Worm (Caenorhabditis elegans) whole organism, young adult: Measurements from ENCODE around the gene grl-17.
A peak's percentile ranks its signal among the peaks of the same experiment; 100 is the strongest.

Experiments
- B0019.2 ChIP-seq: fragments of 200-800 bp; sonication (Bioruptor generic); conservative IDR thresholded peaks from 2 replicates; pipeline ENCODE4 v1.3.6; 2022; ENCODE audit warnings: missing genetic modification reagents, missing genetic modification characterization, missing compliant biosample characterization
- B0336.3 ChIP-seq: fragments of 200-800 bp; sonication (Bioruptor generic); IDR thresholded peaks from 2 replicates; pipeline ENCODE4 v1.3.6; 2022; ENCODE audit warnings: missing genetic modification characterization, missing compliant biosample characterization
- C06A6.2 ChIP-seq: fragments of 200-800 bp; sonication (Bioruptor generic); conservative IDR thresholded peaks from 2 replicates; pipeline ENCODE4 v1.3.6; 2022; ENCODE audit warnings: missing genetic modification characterization, missing compliant biosample characterization
- F22D6.2 ChIP-seq: sonication (generic microtip); optimal IDR thresholded peaks from 2 replicates; lab custom pipeline; 2016; ENCODE audit warnings: mild to moderate bottlenecking, missing genetic modification characterization, missing compliant biosample characterization
- F39B2.1 ChIP-seq: fragments of 200-800 bp; sonication (Bioruptor generic); IDR thresholded peaks from 2 replicates; pipeline ENCODE4 v1.3.6; 2022; ENCODE audit warnings: missing genetic modification reagents, missing genetic modification characterization, missing compliant biosample characterization
- F57A8.1 ChIP-seq: fragments of 200-800 bp; sonication (Bioruptor generic); optimal IDR thresholded peaks from 2 replicates; lab custom pipeline; 2018; ENCODE audit warnings: mild to moderate bottlenecking, missing genetic modification characterization, moderate library complexity, missing compliant biosample characterization
- K11D2.4 ChIP-seq: fragments of 200-800 bp; sonication (Bioruptor generic); IDR thresholded peaks from 2 replicates; pipeline ENCODE4 v1.3.6; 2022; ENCODE audit warnings: missing genetic modification reagents, missing genetic modification characterization, missing compliant biosample characterization
- K12H6.12 ChIP-seq: fragments of 200-800 bp; sonication (Bioruptor generic); optimal IDR thresholded peaks from 2 replicates; lab custom pipeline; 2018; ENCODE audit warnings: mild to moderate bottlenecking, missing genetic modification characterization, missing compliant biosample characterization
- Y53G8AR.9 ChIP-seq: fragments of 200-800 bp; sonication (Bioruptor generic); conservative IDR thresholded peaks from 2 replicates; pipeline ENCODE4 v1.3.6; 2022; ENCODE audit warnings: missing genetic modification reagents, missing genetic modification characterization, missing compliant biosample characterization
- Y56A3A.18 ChIP-seq: fragments of 200-800 bp; sonication (Bioruptor generic); IDR thresholded peaks from 2 replicates; pipeline ENCODE4 v1.3.6; 2022; ENCODE audit warnings: missing genetic modification reagents, missing genetic modification characterization, missing compliant biosample characterization
- Y79H2A.3 ChIP-seq: fragments of 200-800 bp; sonication (Bioruptor generic); conservative IDR thresholded peaks from 2 replicates; pipeline ENCODE4 v1.3.6; 2022; ENCODE audit warnings: missing genetic modification reagents, missing genetic modification characterization, missing compliant biosample characterization
- Y95B8A.8 ChIP-seq: fragments of 200-800 bp; sonication (Bioruptor generic); IDR thresholded peaks from 2 replicates; pipeline ENCODE4 v1.3.6; 2022; ENCODE audit warnings: missing genetic modification reagents, missing genetic modification characterization, missing compliant biosample characterization
- ZK185.1 ChIP-seq: sonication (generic microtip); optimal IDR thresholded peaks from 2 replicates; lab custom pipeline; 2016; ENCODE audit warnings: mild to moderate bottlenecking, missing genetic modification characterization, missing compliant biosample characterization; ENCODE audit not compliant: poor library complexity, severe bottlenecking
- ama-1 ChIP-seq, 3 experiments: fragments of 150-350 bp in 1 of 3; sonication (generic microtip) in 2 of 3; optimal IDR thresholded peaks; 2 replicates each; lab custom pipeline; 2014 to 2018; ENCODE audit warnings: missing biosample characterization in 2 of 3, missing genetic modification characterization in 2 of 3, missing genetic modification reagents in 2 of 3
- aptf-3 ChIP-seq: fragments of 200-800 bp; sonication (Bioruptor generic); IDR thresholded peaks from 2 replicates; pipeline ENCODE4 v1.3.6; 2022; ENCODE audit warnings: missing genetic modification characterization, missing compliant biosample characterization
- bed-2 ChIP-seq: fragments of 200-800 bp; sonication (Bioruptor generic); IDR thresholded peaks from 2 replicates; pipeline ENCODE4 v1.3.6; 2022; ENCODE audit warnings: missing genetic modification reagents, missing genetic modification characterization, missing compliant biosample characterization
- cebp-1 ChIP-seq, 2 experiments: fragments of 200-800 bp in 1 of 2; sonication (Bioruptor generic) in 1 of 2; sonication (generic microtip) in 1 of 2; IDR thresholded peaks in 1 of 2; optimal IDR thresholded peaks in 1 of 2; 2 replicates each; pipeline versions ENCODE4 v1.3.6 to Lab custom; 2017 to 2022; ENCODE audit warnings: missing compliant biosample characterization in 2 of 2, missing genetic modification characterization in 2 of 2, mild to moderate bottlenecking in 1 of 2, missing genetic modification reagents in 1 of 2, moderate library complexity in 1 of 2
- cebp-2 ChIP-seq: fragments of 200-800 bp; sonication (Bioruptor generic); IDR thresholded peaks from 2 replicates; pipeline ENCODE4 v1.3.6; 2022; ENCODE audit warnings: missing genetic modification characterization, missing compliant biosample characterization
- ceh-100 ChIP-seq: fragments of 200-800 bp; sonication (Bioruptor generic); IDR thresholded peaks from 2 replicates; pipeline ENCODE4 v1.3.6; 2022; ENCODE audit warnings: missing genetic modification reagents, missing genetic modification characterization, missing compliant biosample characterization
- chd-7 ChIP-seq: sonication (generic microtip); optimal IDR thresholded peaks from 2 replicates; lab custom pipeline; 2016; ENCODE audit warnings: mild to moderate bottlenecking, missing genetic modification characterization, moderate library complexity, missing compliant biosample characterization
- dpl-1 ChIP-seq: fragments of 150-350 bp; optimal IDR thresholded peaks from 2 replicates; lab custom pipeline; 2014; ENCODE audit warnings: missing biosample characterization, missing genetic modification reagents, missing genetic modification characterization
- egrh-3 ChIP-seq: fragments of 200-800 bp; sonication (Bioruptor generic); IDR thresholded peaks from 2 replicates; pipeline ENCODE4 v1.3.6; 2022; ENCODE audit warnings: missing genetic modification reagents, missing genetic modification characterization, missing compliant biosample characterization
- hlh-12 ChIP-seq: sonication (generic microtip); optimal IDR thresholded peaks from 2 replicates; lab custom pipeline; 2016; ENCODE audit warnings: missing genetic modification characterization, missing compliant biosample characterization
- hlh-26 ChIP-seq: fragments of 200-800 bp; sonication (Bioruptor generic); conservative IDR thresholded peaks from 2 replicates; pipeline ENCODE4 v1.3.6; 2022; ENCODE audit warnings: missing genetic modification reagents, missing genetic modification characterization, missing compliant biosample characterization
- let-526 ChIP-seq: fragments of 200-800 bp; sonication (Bioruptor generic); IDR thresholded peaks from 2 replicates; pipeline ENCODE4 v1.3.6; 2022; ENCODE audit warnings: missing genetic modification reagents, missing genetic modification characterization, missing compliant biosample characterization
- let-607 ChIP-seq, 2 experiments: fragments of 200-800 bp in 1 of 2; sonication (Bioruptor generic) in 1 of 2; sonication (generic microtip) in 1 of 2; optimal IDR thresholded peaks; 2 replicates each; lab custom pipeline; 2016 to 2018; ENCODE audit warnings: mild to moderate bottlenecking in 2 of 2, missing compliant biosample characterization in 2 of 2, missing genetic modification characterization in 2 of 2, moderate library complexity in 2 of 2, missing genotype in 1 of 2
- lin-35 ChIP-seq, 3 experiments: fragments of 150-350 bp in 2 of 3; sonication (generic microtip) in 1 of 3; optimal IDR thresholded peaks; 2 replicates each; lab custom pipeline; 2014 to 2018; ENCODE audit warnings: missing biosample characterization in 3 of 3, missing genetic modification characterization in 3 of 3, missing genetic modification reagents in 3 of 3
- lsy-27 ChIP-seq: sonication (generic microtip); optimal IDR thresholded peaks from 2 replicates; lab custom pipeline; 2017; ENCODE audit warnings: missing genetic modification characterization, mild to moderate bottlenecking, missing compliant biosample characterization, antibody characterized with exemption, missing genotype, borderline replicate concordance; ENCODE audit not compliant: insufficient read depth
- madf-10 ChIP-seq: sonication (generic microtip); optimal IDR thresholded peaks from 2 replicates; lab custom pipeline; 2016; ENCODE audit warnings: mild to moderate bottlenecking, missing genetic modification characterization, missing compliant biosample characterization
- madf-6 ChIP-seq: fragments of 200-800 bp; sonication (Bioruptor generic); IDR thresholded peaks from 2 replicates; pipeline ENCODE4 v1.3.6; 2022; ENCODE audit warnings: missing genetic modification reagents, missing genetic modification characterization, missing compliant biosample characterization
- mcd-1 ChIP-seq: fragments of 200-800 bp; sonication (Bioruptor generic); IDR thresholded peaks from 2 replicates; pipeline ENCODE4 v1.3.6; 2022; ENCODE audit warnings: missing genetic modification reagents, missing genetic modification characterization, missing compliant biosample characterization
- mel-28 ChIP-seq: sonication (generic microtip); optimal IDR thresholded peaks from 2 replicates; lab custom pipeline; 2016; ENCODE audit warnings: borderline replicate concordance, mild to moderate bottlenecking, missing genetic modification characterization, missing compliant biosample characterization
- nfya-1 ChIP-seq: sonication (generic microtip); optimal IDR thresholded peaks from 2 replicates; lab custom pipeline; 2017; ENCODE audit warnings: antibody characterized with exemption, missing compliant biosample characterization, missing genetic modification characterization, borderline replicate concordance; ENCODE audit not compliant: insufficient read depth
- nfyb-1 ChIP-seq: fragments of 200-800 bp; sonication (Bioruptor generic); IDR thresholded peaks from 2 replicates; pipeline ENCODE4 v1.3.6; 2022; ENCODE audit warnings: missing genetic modification reagents, missing genetic modification characterization, missing compliant biosample characterization
- nhr-90 ChIP-seq: sonication (generic microtip); optimal IDR thresholded peaks from 2 replicates; lab custom pipeline; 2016; ENCODE audit warnings: missing genotype, mild to moderate bottlenecking, missing genetic modification characterization, missing compliant biosample characterization
- rcor-1 ChIP-seq: fragments of 200-800 bp; sonication (Bioruptor generic); IDR thresholded peaks from 2 replicates; pipeline ENCODE4 v1.3.6; 2022; ENCODE audit warnings: missing genetic modification reagents, missing genetic modification characterization, missing compliant biosample characterization
- rec-8 ChIP-seq, 2 experiments: sonication (generic microtip); optimal IDR thresholded peaks; 2 replicates each; lab custom pipeline; 2016; ENCODE audit warnings: mild to moderate bottlenecking in 2 of 2, missing genetic modification characterization in 2 of 2, missing genetic modification reagents in 2 of 2, missing genotype in 2 of 2, missing biosample characterization in 1 of 2, missing compliant biosample characterization in 1 of 2, moderate library complexity in 1 of 2
- snpc-1.1 ChIP-seq: sonication (generic microtip); optimal IDR thresholded peaks from 2 replicates; lab custom pipeline; 2017; ENCODE audit warnings: missing genetic modification characterization, mild to moderate bottlenecking, missing compliant biosample characterization, antibody characterized with exemption, moderate library complexity, missing genotype, missing genetic modification reagents; ENCODE audit not compliant: insufficient read depth
- snpc-4 ChIP-seq, 5 experiments: fragments of 150-350 bp in 1 of 5; sonication (generic microtip) in 4 of 5; optimal IDR thresholded peaks; 2 replicates each; lab custom pipeline; 2014 to 2018; ENCODE audit warnings: missing genetic modification characterization in 5 of 5, missing biosample characterization in 3 of 5, antibody characterized with exemption in 2 of 5, mild to moderate bottlenecking in 2 of 5, missing compliant biosample characterization in 2 of 5, missing genotype in 2 of 5, moderate library complexity in 2 of 5, missing genetic modification reagents in 1 of 5
- somi-1 ChIP-seq: fragments of 200-800 bp; sonication (Bioruptor generic); optimal IDR thresholded peaks from 2 replicates; lab custom pipeline; 2018; ENCODE audit warnings: mild to moderate bottlenecking, missing genetic modification characterization, missing compliant biosample characterization
- tbp1 ChIP-seq: fragments of 200-800 bp; sonication (Bioruptor generic); optimal IDR thresholded peaks from 2 replicates; lab custom pipeline; 2018; ENCODE audit warnings: mild to moderate bottlenecking, missing genetic modification characterization, missing compliant biosample characterization
- zfh-2 ChIP-seq: fragments of 200-800 bp; sonication (Bioruptor generic); conservative IDR thresholded peaks from 2 replicates; pipeline ENCODE4 v1.3.6; 2022; ENCODE audit warnings: missing genetic modification reagents, missing genetic modification characterization, missing compliant biosample characterization
- zim-3 ChIP-seq: sonication (generic microtip); optimal IDR thresholded peaks from 2 replicates; lab custom pipeline; 2017; ENCODE audit warnings: mild to moderate bottlenecking, missing genetic modification characterization, moderate library complexity, missing compliant biosample characterization
- ztf-3 ChIP-seq: fragments of 200-800 bp; sonication (Bioruptor generic); optimal IDR thresholded peaks from 2 replicates; lab custom pipeline; 2018; ENCODE audit warnings: mild to moderate bottlenecking, missing genetic modification characterization, missing compliant biosample characterization

grl-17 gene

DNA sequence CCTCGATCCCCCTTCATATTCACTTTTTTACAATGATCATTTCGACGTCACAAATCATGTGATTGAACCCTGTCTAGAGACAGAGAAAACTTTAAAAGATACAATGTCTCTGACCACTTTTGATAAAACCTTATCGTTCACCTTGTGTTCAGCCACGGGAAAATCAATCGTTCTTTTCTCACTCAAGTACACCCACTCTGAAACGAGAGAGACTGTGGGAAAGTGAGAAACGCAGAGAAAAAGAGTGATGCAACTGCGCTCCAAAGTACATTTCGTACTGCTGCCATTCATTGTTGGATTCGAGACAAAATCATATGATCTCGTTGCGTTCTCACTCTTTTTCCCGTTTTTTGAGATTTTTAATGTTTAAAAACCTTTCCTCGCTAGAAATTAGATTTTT is 1.5 kb upstream of the grl-17 start:
- TF ChIP-seq F39B2.1 (GFP tag; lab: Robert Waterston, UW) (no peak), snpc-4 (GFP tag; optimal IDR thresholded peaks at IDR 0.05; lab: Kevin White, UChicago) (peak; percentile 19), snpc-4 (tag; optimal IDR thresholded peaks at IDR 0.05; lab: Kevin White, UChicago) (peak in 2 of 4 experiments; percentile 70 to 71), K12H6.12 (tag; lab: Kevin White, UChicago) (peak; percentile 34), C06A6.2 (GFP tag; lab: Robert Waterston, UW) (peak; percentile 81), Y56A3A.18 (0 out of 2 replicates have a peak, but pooled peaks have one; percentile 67), bed-2 (GFP tag; lab: Robert Waterston, UW) (no peak), rcor-1 (peak; percentile 86), chd-7 (tag; lab: Kevin White, UChicago) (peak; percentile 81), egrh-3 (GFP tag; lab: Robert Waterston, UW) (0 out of 2 replicates have a peak, but pooled peaks have one; percentile 10), let-526 (GFP tag; lab: Robert Waterston, UW) (peak; percentile 71), lin-35 (GFP tag; optimal IDR thresholded peaks at IDR 0.05; lab: Kevin White, UChicago) (peak in 1 of 3 experiments; percentile 35), ztf-3 (no peak), hlh-12 (no peak), hlh-26 (GFP tag; lab: Robert Waterston, UW) (no peak), snpc-1.1 (tag; lab: Kevin White, UChicago) (no peak), mel-28 (tag; lab: Kevin White, UChicago) (no peak), cebp-2 (GFP tag; lab: Robert Waterston, UW) (no peak), madf-6 (GFP tag; lab: Robert Waterston, UW) (peak; percentile 42; the same call in 1 of the 2 replicates), Y53G8AR.9 (GFP tag; lab: Robert Waterston, UW) (peak; percentile 61; the same call in 1 of the 2 replicates), ama-1 (optimal IDR thresholded peaks at IDR 0.05; lab: Kevin White, UChicago) (peak; percentile 18), ama-1 (GFP tag; optimal IDR thresholded peaks at IDR 0.05; lab: Kevin White, UChicago) (no peak), ceh-100 (GFP tag; lab: Robert Waterston, UW) (0 out of 2 replicates have a peak, but pooled peaks have one; percentile 22), let-607 (tag; optimal IDR thresholded peaks at IDR 0.05; lab: Kevin White, UChicago) (peak in 1 of 2 experiments; percentile 83), Y79H2A.3 (GFP tag; lab: Robert Waterston, UW) (no peak), B0336.3 (GFP tag; lab: Robert Waterston, UW) (peak; percentile 57), mcd-1 (peak; percentile 96), lsy-27 (tag; lab: Kevin White, UChicago) (no peak), F57A8.1 (GFP tag; lab: Kevin White, UChicago) (no peak), somi-1 (GFP tag; lab: Kevin White, UChicago) (peak; percentile 82), dpl-1 (peak; percentile 0), zfh-2 (no peak; the same call in 1 of the 2 replicates), B0019.2 (GFP tag; lab: Robert Waterston, UW) (no peak), aptf-3 (no peak), ZK185.1 (tag; lab: Kevin White, UChicago) (peak; percentile 70), K11D2.4 (GFP tag; lab: Robert Waterston, UW) (peak; percentile 65; the same call in 1 of the 2 replicates), nhr-90 (peak; percentile 56), Y95B8A.8 (peak; percentile 38; the same call in 1 of the 2 replicates), cebp-1 (GFP tag; IDR thresholded peaks at IDR 0.05; lab: Robert Waterston, UW) (peak; percentile 44; the same call in 1 of the 2 replicates), cebp-1 (tag; optimal IDR thresholded peaks at IDR 0.05; lab: Kevin White, UChicago) (peak; percentile 85), madf-10 (tag; lab: Kevin White, UChicago) (peak; percentile 74), nfyb-1 (peak; percentile 80), nfya-1 (tag; lab: Kevin White, UChicago) (no peak), tbp1 (GFP tag; lab: Kevin White, UChicago) (peak; percentile 68), rec-8 (tag; optimal IDR thresholded peaks at IDR 0.05; lab: Kevin White, UChicago) (no peak), F22D6.2 (tag; lab: Kevin White, UChicago) (peak; percentile 65), zim-3 (tag; lab: Kevin White, UChicago) (no peak)
